Fruit fly (Drosophila melanogaster) whole organism, embryonic: ENCODE results near the gene wge.

Experiments used
- ATbp ChIP-seq: fragments of 200-800 bp; sonication (Bioruptor generic); optimal IDR thresholded peaks from 2 replicates; lab custom pipeline; 2017; ENCODE audit warnings: missing biosample characterization, mild to moderate bottlenecking, missing genetic modification characterization, missing genetic modification reagents
- Asciz ChIP-seq: fragments of 200-800 bp; sonication (Bioruptor generic); optimal IDR thresholded peaks from 2 replicates; lab custom pipeline; 2017; ENCODE audit warnings: missing biosample characterization, mild to moderate bottlenecking, missing genetic modification characterization, missing genetic modification reagents
- Blimp-1 ChIP-seq: fragments of 200-800 bp; sonication (Bioruptor generic); optimal IDR thresholded peaks from 3 replicates; lab custom pipeline; 2018; ENCODE audit warnings: missing biosample characterization, missing genetic modification characterization, mild to moderate bottlenecking, moderate library complexity, missing genetic modification reagents
- BtbVII ChIP-seq: fragments of 200-800 bp; sonication (Bioruptor generic); optimal IDR thresholded peaks from 3 replicates; lab custom pipeline; 2017; ENCODE audit warnings: missing biosample characterization, mild to moderate bottlenecking, missing genetic modification characterization
- CG11085 ChIP-seq: fragments of 200-800 bp; sonication (Bioruptor generic); IDR thresholded peaks from 2 replicates; pipeline ENCODE4 v1.3.6; 2022; ENCODE audit warnings: missing biosample characterization, missing genetic modification characterization
- CG13424 ChIP-seq: fragments of 200-800 bp; sonication (Bioruptor generic); optimal IDR thresholded peaks from 2 replicates; lab custom pipeline; 2019; ENCODE audit warnings: missing biosample characterization, mild to moderate bottlenecking, missing genetic modification characterization, moderate library complexity
- CG14710 ChIP-seq: fragments of 200-800 bp; sonication (Bioruptor generic); optimal IDR thresholded peaks from 3 replicates; lab custom pipeline; 2019; ENCODE audit warnings: missing biosample characterization, mild to moderate bottlenecking, missing genetic modification characterization, moderate library complexity
- CG14860 ChIP-seq: fragments of 200-800 bp; sonication (Bioruptor generic); IDR thresholded peaks from 3 replicates; pipeline ENCODE4 v1.3.6; 2022; ENCODE audit warnings: missing biosample characterization, missing genetic modification characterization; ENCODE audit not compliant: partially characterized antibody
- CG16779 ChIP-seq: fragments of 200-800 bp; sonication (Bioruptor generic); IDR thresholded peaks from 2 replicates; pipeline ENCODE4 v1.3.6; 2022; ENCODE audit warnings: missing biosample characterization, missing genetic modification characterization
- CG16815 ChIP-seq: fragments of 200-800 bp; sonication (Bioruptor generic); optimal IDR thresholded peaks from 3 replicates; lab custom pipeline; 2017; ENCODE audit warnings: missing biosample characterization, mild to moderate bottlenecking, missing genetic modification characterization
- CG17359 ChIP-seq: fragments of 200-800 bp; sonication (Bioruptor generic); optimal IDR thresholded peaks from 3 replicates; lab custom pipeline; 2018; ENCODE audit warnings: missing biosample characterization, mild to moderate bottlenecking, missing genetic modification characterization, moderate library complexity
- CG30431 ChIP-seq: fragments of 200-800 bp; sonication (Bioruptor generic); optimal IDR thresholded peaks from 2 replicates; lab custom pipeline; 2017; ENCODE audit warnings: missing biosample characterization, missing genetic modification characterization
- CG31365 ChIP-seq: fragments of 200-800 bp; sonication (Bioruptor generic); optimal IDR thresholded peaks from 2 replicates; lab custom pipeline; 2018; ENCODE audit warnings: missing biosample characterization, mild to moderate bottlenecking, missing genetic modification characterization
- CG3281 ChIP-seq: fragments of 200-800 bp; sonication (Bioruptor generic); optimal IDR thresholded peaks from 3 replicates; lab custom pipeline; 2017; ENCODE audit warnings: missing biosample characterization, mild to moderate bottlenecking, missing genetic modification characterization
- CG34422 ChIP-seq: fragments of 200-800 bp; sonication (Bioruptor generic); IDR thresholded peaks from 3 replicates; pipeline ENCODE4 v1.3.6; 2022; ENCODE audit warnings: missing biosample characterization, missing genetic modification characterization
- CG3838 ChIP-seq: fragments of 200-800 bp; sonication (Bioruptor generic); optimal IDR thresholded peaks from 3 replicates; lab custom pipeline; 2016; ENCODE audit warnings: missing biosample characterization, missing genetic modification characterization
- CG4360 ChIP-seq: fragments of 200-800 bp; sonication (Bioruptor generic); IDR thresholded peaks from 2 replicates; pipeline ENCODE4 v1.3.6; 2022; ENCODE audit warnings: missing biosample characterization, missing genetic modification characterization
- CG4707 ChIP-seq: fragments of 200-800 bp; sonication (Bioruptor generic); optimal IDR thresholded peaks from 2 replicates; lab custom pipeline; 2018; ENCODE audit warnings: missing biosample characterization, mild to moderate bottlenecking, missing genetic modification characterization, moderate library complexity
- CG4820 ChIP-seq: fragments of 200-800 bp; sonication (Bioruptor generic); optimal IDR thresholded peaks from 3 replicates; lab custom pipeline; 2016; ENCODE audit warnings: missing biosample characterization, missing genetic modification characterization
- CG5953 ChIP-seq: fragments of 200-800 bp; sonication (Bioruptor generic); IDR thresholded peaks from 2 replicates; pipeline ENCODE4 v1.3.6; 2022; ENCODE audit warnings: missing biosample characterization, missing genetic modification characterization
- CG6175 ChIP-seq: fragments of 200-800 bp; sonication (Bioruptor generic); IDR thresholded peaks from 3 replicates; pipeline ENCODE4 v1.3.6; 2022; ENCODE audit warnings: missing biosample characterization, missing genetic modification characterization
- CG8089 ChIP-seq: fragments of 200-800 bp; sonication (Bioruptor generic); optimal IDR thresholded peaks from 3 replicates; lab custom pipeline; 2016; ENCODE audit warnings: missing biosample characterization, missing genetic modification characterization
- Dad ChIP-seq: fragments of 200-800 bp; sonication (Bioruptor generic); optimal IDR thresholded peaks from 3 replicates; lab custom pipeline; 2016; ENCODE audit warnings: missing biosample characterization, missing genetic modification characterization
- Dp ChIP-seq: fragments of 200-800 bp; sonication (Bioruptor generic); optimal IDR thresholded peaks from 2 replicates; lab custom pipeline; 2018; ENCODE audit warnings: missing biosample characterization, mild to moderate bottlenecking, missing genetic modification characterization, moderate library complexity
- ERR ChIP-seq: fragments of 200-800 bp; sonication (Bioruptor generic); optimal IDR thresholded peaks from 2 replicates; lab custom pipeline; 2016; ENCODE audit warnings: missing biosample characterization, missing genetic modification characterization
- Gsc ChIP-seq: fragments of 200-800 bp; sonication (Bioruptor generic); IDR thresholded peaks from 2 replicates; pipeline ENCODE4 v1.3.6; 2022; ENCODE audit warnings: missing biosample characterization, missing genetic modification characterization
- H15 ChIP-seq: fragments of 200-800 bp; sonication (Bioruptor generic); IDR thresholded peaks from 3 replicates; pipeline ENCODE4 v1.3.6; 2022; ENCODE audit warnings: missing biosample characterization, missing genetic modification characterization
- H2.0 ChIP-seq: fragments of 200-800 bp; sonication (Bioruptor generic); IDR thresholded peaks from 2 replicates; pipeline ENCODE4 v1.3.6; 2022; ENCODE audit warnings: missing biosample characterization, missing genetic modification characterization
- Hr3 ChIP-seq: fragments of 200-800 bp; sonication (Bioruptor generic); optimal IDR thresholded peaks from 3 replicates; lab custom pipeline; 2016; ENCODE audit warnings: missing biosample characterization, missing genetic modification characterization
- Hr39 ChIP-seq: fragments of >200 bp; optimal IDR thresholded peaks from 2 replicates; lab custom pipeline; 2017
- Kr ChIP-seq: fragments of 200-800 bp; sonication (Bioruptor generic); optimal IDR thresholded peaks from 2 replicates; lab custom pipeline; 2017; ENCODE audit warnings: missing biosample characterization, mild to moderate bottlenecking, missing genetic modification characterization
- NC2α ChIP-seq: fragments of 200-800 bp; sonication (Bioruptor generic); optimal IDR thresholded peaks from 2 replicates; lab custom pipeline; 2016; ENCODE audit warnings: missing biosample characterization, missing genetic modification characterization
- NFAT ChIP-seq: fragments of 200-800 bp; sonication (Bioruptor generic); IDR thresholded peaks from 2 replicates; pipeline ENCODE4 v1.3.6; 2022; ENCODE audit warnings: missing biosample characterization, missing genetic modification characterization
- NfI ChIP-seq: fragments of 200-800 bp; sonication (Bioruptor generic); optimal IDR thresholded peaks from 3 replicates; lab custom pipeline; 2018; ENCODE audit warnings: missing biosample characterization, mild to moderate bottlenecking, missing genetic modification characterization, moderate library complexity
- Sox102F ChIP-seq: fragments of 200-800 bp; sonication (Bioruptor generic); optimal IDR thresholded peaks from 2 replicates; lab custom pipeline; 2018; ENCODE audit warnings: missing biosample characterization, mild to moderate bottlenecking, missing genetic modification characterization, moderate library complexity
- Sry-δ ChIP-seq: fragments of 200-800 bp; sonication (Bioruptor generic); optimal IDR thresholded peaks from 2 replicates; lab custom pipeline; 2016; ENCODE audit warnings: missing biosample characterization, missing genetic modification characterization
- Stat92E ChIP-seq, 3 experiments: fragments of >200 bp in 2 of 3; fragments of 200-800 bp in 1 of 3; sonication (Bioruptor generic) in 1 of 3; optimal IDR thresholded peaks; 2 replicates each; lab custom pipeline; 2017 to 2019; ENCODE audit warnings: missing biosample characterization in 3 of 3, missing genetic modification characterization in 3 of 3, mild to moderate bottlenecking in 1 of 3, moderate library complexity in 1 of 3
- TFAM ChIP-seq: fragments of 200-800 bp; sonication (Bioruptor generic); optimal IDR thresholded peaks from 2 replicates; lab custom pipeline; 2017; ENCODE audit warnings: missing biosample characterization, missing genetic modification characterization, inconsistent platforms
- bab2 ChIP-seq: fragments of 200-800 bp; sonication (Bioruptor generic); optimal IDR thresholded peaks from 2 replicates; lab custom pipeline; 2016; ENCODE audit warnings: missing biosample characterization, missing genetic modification characterization
- bigmax ChIP-seq: fragments of 200-800 bp; sonication (Bioruptor generic); optimal IDR thresholded peaks from 2 replicates; lab custom pipeline; 2018; ENCODE audit warnings: missing biosample characterization, mild to moderate bottlenecking, missing genetic modification characterization
- caup ChIP-seq: fragments of 200-800 bp; sonication (Bioruptor generic); optimal IDR thresholded peaks from 3 replicates; lab custom pipeline; 2017; ENCODE audit warnings: missing biosample characterization, mild to moderate bottlenecking, missing genetic modification characterization, moderate library complexity; ENCODE audit not compliant: severe bottlenecking
- chif ChIP-seq, 2 experiments: fragments of 200-800 bp; sonication (Bioruptor generic); optimal IDR thresholded peaks; 3 replicates each; lab custom pipeline; 2016; ENCODE audit warnings: missing biosample characterization in 2 of 2, missing genetic modification characterization in 2 of 2
- chinmo ChIP-seq: fragments of 200-800 bp; sonication (Bioruptor generic); IDR thresholded peaks from 4 replicates; pipeline ENCODE4 v1.3.6; 2022; ENCODE audit warnings: missing biosample characterization, missing genetic modification characterization; ENCODE audit not compliant: partially characterized antibody
- da ChIP-seq: fragments of 200-800 bp; sonication (Bioruptor generic); optimal IDR thresholded peaks from 2 replicates; lab custom pipeline; 2016; ENCODE audit warnings: missing biosample characterization, missing genetic modification characterization
- fd96Cb ChIP-seq: fragments of 200-800 bp; sonication (Bioruptor generic); optimal IDR thresholded peaks from 2 replicates; lab custom pipeline; 2018; ENCODE audit warnings: missing biosample characterization, mild to moderate bottlenecking, missing genetic modification characterization, moderate library complexity
- gt ChIP-seq: fragments of 200-800 bp; sonication (Bioruptor generic); IDR thresholded peaks from 2 replicates; pipeline ENCODE4 v1.3.6; 2022; ENCODE audit warnings: missing biosample characterization, missing genetic modification characterization
- lilli ChIP-seq: fragments of 200-800 bp; sonication (Bioruptor generic); optimal IDR thresholded peaks from 3 replicates; lab custom pipeline; 2016; ENCODE audit warnings: missing biosample characterization, missing genetic modification characterization
- scrt ChIP-seq: fragments of 200-800 bp; sonication (Bioruptor generic); optimal IDR thresholded peaks from 2 replicates; lab custom pipeline; 2018; ENCODE audit warnings: missing biosample characterization, mild to moderate bottlenecking, missing genetic modification characterization, moderate library complexity
- sima ChIP-seq: fragments of 200-800 bp; sonication (Bioruptor generic); optimal IDR thresholded peaks from 2 replicates; lab custom pipeline; 2016; ENCODE audit warnings: missing biosample characterization, missing genetic modification characterization

Gene wge

DNA sequence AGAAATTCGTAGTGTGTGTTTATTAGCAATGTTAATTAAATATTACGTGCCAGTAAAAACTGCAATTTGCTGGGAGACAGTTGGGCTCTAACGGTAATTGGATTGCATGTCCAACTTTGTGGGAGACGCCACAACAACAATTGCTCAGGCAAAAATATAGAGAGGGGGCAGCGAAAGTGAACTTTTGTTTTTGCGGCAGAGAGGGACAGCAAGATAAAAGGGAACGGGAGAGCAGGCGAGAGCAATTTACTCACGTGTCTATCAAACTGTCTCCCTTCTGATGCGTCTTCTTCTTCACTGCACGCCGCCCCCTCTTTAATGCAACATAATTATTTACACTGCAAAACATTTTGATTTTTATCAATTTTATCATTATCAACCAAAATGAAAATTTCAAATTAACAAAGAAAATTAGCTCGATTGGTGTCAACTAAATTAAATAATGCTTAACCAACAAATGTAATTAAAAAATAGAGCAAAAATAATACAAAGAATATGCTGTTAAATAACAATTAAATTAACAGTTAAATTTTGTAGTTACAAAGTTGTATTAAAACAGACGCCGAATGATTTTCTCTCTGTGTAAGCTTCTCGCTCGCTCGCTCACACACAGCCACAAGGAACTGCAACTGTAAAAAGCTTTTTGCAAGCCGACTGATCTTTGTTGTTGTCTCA lies 53.5 kb downstream of the wge start (continued):
- TF ChIP-seq Blimp-1 (peak; percentile 98), sima (GFP tag; lab: Kevin White, UChicago) (no peak), NFAT (GFP tag; lab: Robert Waterston, UW) (no peak), Dad (GFP tag; lab: Kevin White, UChicago) (peak; percentile 13), CG14860 (GFP tag; lab: Robert Waterston, UW) (no peak), Hr39 (lab: Kevin White, UChicago) (no peak), Gsc (GFP tag; lab: Robert Waterston, UW) (peak; percentile 62), CG14710 (peak; percentile 95), Sox102F (peak; percentile 90), gt (GFP tag; lab: Robert Waterston, UW) (0 out of 2 replicates have a peak, but pooled peaks have one; percentile 52), TFAM (GFP tag; lab: Kevin White, UChicago) (peak; percentile 57), chinmo (GFP tag; lab: Robert Waterston, UW) (no peak), CG11085 (GFP tag; lab: Robert Waterston, UW) (no peak), CG4820 (GFP tag; lab: Kevin White, UChicago) (peak; percentile 87), fd96Cb (tag; lab: Kevin White, UChicago) (peak; percentile 94), NfI (GFP tag; lab: Kevin White, UChicago) (peak; percentile 37), scrt (GFP tag; lab: Kevin White, UChicago) (peak; percentile 55), Sry-δ (GFP tag; lab: Kevin White, UChicago) (peak; percentile 19), ERR (no peak), H2.0 (GFP tag; lab: Robert Waterston, UW) (peak; percentile 55), CG8089 (GFP tag; lab: Kevin White, UChicago) (peak; percentile 57), Hr3 (GFP tag; lab: Kevin White, UChicago) (peak; percentile 64), bab2 (GFP tag; lab: Kevin White, UChicago) (peak; percentile 65), Dp (GFP tag; lab: Kevin White, UChicago) (no peak), bigmax (GFP tag; lab: Kevin White, UChicago) (no peak), CG31365 (tag; lab: Kevin White, UChicago) (no peak), H15 (GFP tag; lab: Robert Waterston, UW) (peak; percentile 69; the same call in 2 of the 3 replicates), Kr (GFP tag; lab: Kevin White, UChicago) (no peak), lilli (peak; percentile 50), CG16779 (GFP tag; lab: Robert Waterston, UW) (no peak), BtbVII (GFP tag; lab: Kevin White, UChicago) (peak; percentile 51), CG5953 (peak; percentile 50; the same call in 1 of the 2 replicates), caup (GFP tag; lab: Kevin White, UChicago) (peak; percentile 23), CG4707 (GFP tag; lab: Kevin White, UChicago) (peak; percentile 49), CG3281 (peak; percentile 60), CG4360 (GFP tag; lab: Robert Waterston, UW) (no peak; the same call in none of the 2 replicates), CG3838 (GFP tag; lab: Kevin White, UChicago) (peak; percentile 22), Stat92E (GFP tag; optimal IDR thresholded peaks at IDR 0.05; lab: Kevin White, UChicago) (peak in 1 of 3 experiments; percentile 54), da (GFP tag; lab: Kevin White, UChicago) (no peak), chif (GFP tag; optimal IDR thresholded peaks at IDR 0.05; lab: Kevin White, UChicago) (peak; percentile 68 to 84), NC2α (peak; percentile 58), CG6175 (GFP tag; lab: Robert Waterston, UW) (no peak), Asciz (GFP tag; lab: Kevin White, UChicago) (peak; percentile 90), CG13424 (tag; lab: Kevin White, UChicago) (peak; percentile 80), CG17359 (tag; lab: Kevin White, UChicago) (peak; percentile 94), CG16815 (GFP tag; lab: Kevin White, UChicago) (peak; percentile 67), CG30431 (GFP tag; lab: Kevin White, UChicago) (peak; percentile 67), ATbp (GFP tag; lab: Kevin White, UChicago) (peak; percentile 77), CG34422 (peak; percentile 76)
